Fruit fly (Drosophila melanogaster) whole organism, prepupa: Measurements from ENCODE around the gene Cyp313b1.

ENCODE experiments used
- CG7368 ChIP-seq: fragments of 200-800 bp; sonication (Bioruptor generic); optimal IDR thresholded peaks from 3 replicates; lab custom pipeline; 2016; ENCODE audit warnings: missing biosample characterization, missing genetic modification characterization
- Eip93F ChIP-seq: fragments of 200-800 bp; sonication (Bioruptor generic); optimal IDR thresholded peaks from 2 replicates; lab custom pipeline; 2016; ENCODE audit warnings: missing biosample characterization, mild to moderate bottlenecking, missing genetic modification characterization
- Ets21C ChIP-seq: fragments of 200-800 bp; sonication (Bioruptor generic); optimal IDR thresholded peaks from 3 replicates; lab custom pipeline; 2016; ENCODE audit warnings: missing biosample characterization, missing genetic modification characterization
- Ets96B ChIP-seq: fragments of 200-800 bp; optimal IDR thresholded peaks from 2 replicates; lab custom pipeline; 2019; ENCODE audit warnings: missing biosample characterization, mild to moderate bottlenecking, missing genetic modification characterization, moderate library complexity
- fd59A ChIP-seq: fragments of 200-800 bp; sonication (Bioruptor generic); optimal IDR thresholded peaks from 2 replicates; lab custom pipeline; 2017; ENCODE audit warnings: missing biosample characterization, mild to moderate bottlenecking, missing genetic modification characterization, missing genetic modification reagents

DNA sequence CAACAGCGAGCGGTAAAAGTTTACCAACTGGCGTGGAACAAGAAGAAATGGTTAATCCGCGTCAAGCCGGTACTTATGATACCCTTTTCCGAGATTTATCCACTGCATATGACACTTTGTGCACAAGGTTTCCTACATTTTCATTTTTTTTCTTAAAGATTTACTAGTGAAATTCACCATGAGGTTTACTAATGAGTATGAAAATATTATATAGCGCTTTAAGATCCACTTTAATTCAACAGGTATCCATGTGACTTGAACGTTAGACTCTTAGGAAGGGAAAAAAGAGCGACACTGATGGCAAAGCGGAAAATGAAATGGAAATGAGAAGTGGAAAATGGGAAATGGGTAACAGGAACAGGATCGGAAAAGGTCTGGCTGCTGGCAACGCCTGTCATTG, 6.8 kb downstream of the Cyp313b1 start:
- TF ChIP-seq CG7368 (GFP tag; lab: Kevin White, UChicago) (no peak), fd59A (GFP tag; lab: Kevin White, UChicago) (no peak), Eip93F (GFP tag; lab: Kevin White, UChicago) (no peak), Ets21C (GFP tag; lab: Kevin White, UChicago) (no peak), Ets96B (tag; lab: Kevin White, UChicago) (no peak)
